Worm (Caenorhabditis elegans) whole organism, mixed stage, embryonic: ENCODE data around the gene ZK1098.2.

Source experiments
- M03D4.4 ChIP-seq: sonication (generic microtip); optimal IDR thresholded peaks from 2 replicates; lab custom pipeline; 2017; ENCODE audit warnings: mild to moderate bottlenecking, missing genetic modification characterization, missing compliant biosample characterization
- bed-3 ChIP-seq: fragments of 200-800 bp; sonication (Bioruptor generic); optimal IDR thresholded peaks from 3 replicates; lab custom pipeline; 2018; ENCODE audit warnings: mild to moderate bottlenecking, missing genetic modification characterization, moderate library complexity, missing compliant biosample characterization
- blmp-1 ChIP-seq: fragments of 150-350 bp; optimal IDR thresholded peaks from 2 replicates; lab custom pipeline; 2014; ENCODE audit warnings: missing biosample characterization, missing genetic modification characterization
- ceh-39 ChIP-seq: fragments of 150-350 bp; optimal IDR thresholded peaks from 2 replicates; lab custom pipeline; 2014; ENCODE audit warnings: missing biosample characterization, missing genetic modification characterization
- ceh-43 ChIP-seq: fragments of 200-800 bp; sonication (Bioruptor generic); optimal IDR thresholded peaks from 2 replicates; lab custom pipeline; 2018; ENCODE audit warnings: mild to moderate bottlenecking, missing genetic modification characterization, moderate library complexity, missing compliant biosample characterization
- ceh-83 ChIP-seq: fragments of 200-800 bp; sonication (Bioruptor generic); optimal IDR thresholded peaks from 2 replicates; lab custom pipeline; 2018; ENCODE audit warnings: mild to moderate bottlenecking, missing genetic modification characterization, missing compliant biosample characterization
- ces-1 ChIP-seq: fragments of 150-350 bp; optimal IDR thresholded peaks from 2 replicates; lab custom pipeline; 2014; ENCODE audit warnings: missing biosample characterization, missing genetic modification reagents, missing genetic modification characterization
- cnd-1 ChIP-seq: fragments of 200-800 bp; sonication (Bioruptor generic); optimal IDR thresholded peaks from 2 replicates; lab custom pipeline; 2018; ENCODE audit warnings: mild to moderate bottlenecking, missing genetic modification characterization, missing compliant biosample characterization
- drap-1 ChIP-seq: fragments of 200-800 bp; sonication (Bioruptor generic); optimal IDR thresholded peaks from 3 replicates; lab custom pipeline; 2018; ENCODE audit warnings: mild to moderate bottlenecking, missing genetic modification characterization, missing compliant biosample characterization
- elt-1 ChIP-seq: sonication (generic microtip); optimal IDR thresholded peaks from 2 replicates; lab custom pipeline; 2017; ENCODE audit warnings: missing genetic modification characterization, mild to moderate bottlenecking, missing compliant biosample characterization, antibody characterized with exemption, moderate library complexity, borderline replicate concordance; ENCODE audit not compliant: insufficient read depth
- elt-3 ChIP-seq: fragments of 150-350 bp; optimal IDR thresholded peaks from 2 replicates; lab custom pipeline; 2014; ENCODE audit warnings: missing biosample characterization, missing genetic modification characterization
- flh-1 ChIP-seq: fragments of 200-800 bp; sonication (Bioruptor generic); optimal IDR thresholded peaks from 2 replicates; lab custom pipeline; 2018; ENCODE audit warnings: mild to moderate bottlenecking, missing genetic modification characterization, moderate library complexity, missing compliant biosample characterization
- ham-2 ChIP-seq: fragments of 200-800 bp; sonication (Bioruptor generic); optimal IDR thresholded peaks from 2 replicates; lab custom pipeline; 2018; ENCODE audit warnings: mild to moderate bottlenecking, missing genetic modification characterization, missing compliant biosample characterization
- hlh-1 ChIP-seq: fragments of 150-350 bp; optimal IDR thresholded peaks from 2 replicates; lab custom pipeline; 2014; ENCODE audit warnings: missing biosample characterization, missing genetic modification reagents, missing genetic modification characterization
- lin-32 ChIP-seq: fragments of 200-800 bp; sonication (Bioruptor generic); optimal IDR thresholded peaks from 2 replicates; lab custom pipeline; 2018; ENCODE audit warnings: mild to moderate bottlenecking, missing genetic modification characterization, missing compliant biosample characterization
- lsy-2 ChIP-seq: fragments of 150-350 bp; optimal IDR thresholded peaks from 2 replicates; lab custom pipeline; 2014; ENCODE audit warnings: missing biosample characterization, missing genetic modification characterization
- mab-5 ChIP-seq: fragments of 150-350 bp; optimal IDR thresholded peaks from 2 replicates; lab custom pipeline; 2014; ENCODE audit warnings: missing biosample characterization, missing genetic modification characterization
- mep-1 ChIP-seq: fragments of 150-350 bp; optimal IDR thresholded peaks from 2 replicates; lab custom pipeline; 2017; ENCODE audit warnings: missing biosample characterization, missing genetic modification reagents, missing genetic modification characterization, inconsistent platforms
- mls-2 ChIP-seq: sonication (generic microtip); optimal IDR thresholded peaks from 2 replicates; lab custom pipeline; 2016; ENCODE audit warnings: mild to moderate bottlenecking, missing genetic modification characterization, moderate library complexity, missing compliant biosample characterization
- nhr-12 ChIP-seq: fragments of 150-350 bp; optimal IDR thresholded peaks from 2 replicates; lab custom pipeline; 2014; ENCODE audit warnings: missing biosample characterization, missing genetic modification characterization
- nhr-237 ChIP-seq: fragments of 150-350 bp; optimal IDR thresholded peaks from 2 replicates; lab custom pipeline; 2014; ENCODE audit warnings: missing biosample characterization, missing genetic modification characterization
- nhr-28 ChIP-seq: fragments of 150-350 bp; optimal IDR thresholded peaks from 2 replicates; lab custom pipeline; 2014; ENCODE audit warnings: missing biosample characterization, missing genetic modification characterization
- nhr-76 ChIP-seq: sonication (generic microtip); optimal IDR thresholded peaks from 2 replicates; lab custom pipeline; 2017; ENCODE audit warnings: missing biosample characterization, missing genetic modification characterization
- pha-4 ChIP-seq: fragments of 150-350 bp; optimal IDR thresholded peaks from 2 replicates; lab custom pipeline; 2018; ENCODE audit warnings: missing biosample characterization, missing genetic modification reagents, missing genetic modification characterization
- snpc-4 ChIP-seq: fragments of 150-350 bp; optimal IDR thresholded peaks from 2 replicates; lab custom pipeline; 2014; ENCODE audit warnings: missing biosample characterization, missing genetic modification characterization
- unc-120 ChIP-seq: sonication (generic microtip); optimal IDR thresholded peaks from 2 replicates; lab custom pipeline; 2017; ENCODE audit warnings: missing genetic modification characterization, missing compliant biosample characterization; ENCODE audit not compliant: poor library complexity, severe bottlenecking
- unc-39 ChIP-seq: fragments of 150-350 bp; optimal IDR thresholded peaks from 2 replicates; lab custom pipeline; 2014; ENCODE audit warnings: missing biosample characterization, missing genetic modification characterization
- zip-8 ChIP-seq: fragments of 150-350 bp; optimal IDR thresholded peaks from 2 replicates; lab custom pipeline; 2014; ENCODE audit warnings: missing biosample characterization, missing genetic modification characterization
- ztf-11 ChIP-seq: fragments of 150-350 bp; optimal IDR thresholded peaks from 2 replicates; lab custom pipeline; 2014; ENCODE audit warnings: missing biosample characterization, missing genetic modification characterization

The ZK1098.2 gene

ce11 chrIII:9523581-9523980 lies 5.4 kb upstream of the ZK1098.2 start, which contains the start of gene mrps-23:
mrps-23 (minus strand) TSS chrIII:9523672.
- peak; percentile 13 for TF ChIP-seq ceh-83 (GFP tag; lab: Kevin White, UChicago)
- peak; percentile 36 for TF ChIP-seq lsy-2 (tag; lab: Kevin White, UChicago)
- no peak for TF ChIP-seq cnd-1 (tag; lab: Kevin White, UChicago)
- TF ChIP-seq flh-1 (GFP tag; lab: Kevin White, UChicago): no peak
- no peak for TF ChIP-seq elt-1
- no peak for TF ChIP-seq nhr-76 (tag; lab: Kevin White, UChicago)
- TF ChIP-seq mep-1: peak; percentile 16
- no peak for TF ChIP-seq M03D4.4 (tag; lab: Kevin White, UChicago)
- no peak for TF ChIP-seq zip-8 (tag; lab: Kevin White, UChicago)
- no peak for TF ChIP-seq blmp-1 (tag; lab: Kevin White, UChicago)

- TF ChIP-seq nhr-12 (tag; lab: Kevin White, UChicago) (no peak), elt-1 (no peak), ztf-11 (tag; lab: Kevin White, UChicago) (no peak), unc-39 (tag; lab: Kevin White, UChicago) (no peak), nhr-28 (no peak), snpc-4 (no peak), mls-2 (tag; lab: Kevin White, UChicago) (no peak), ces-1 (no peak), ceh-43 (GFP tag; lab: Kevin White, UChicago) (no peak), pha-4 (tag; lab: Kevin White, UChicago) (no peak), zip-8 (tag; lab: Kevin White, UChicago) (no peak), bed-3 (GFP tag; lab: Kevin White, UChicago) (no peak), mep-1 (no peak), blmp-1 (tag; lab: Kevin White, UChicago) (no peak), lin-32 (GFP tag; lab: Kevin White, UChicago) (no peak), cnd-1 (tag; lab: Kevin White, UChicago) (no peak), M03D4.4 (tag; lab: Kevin White, UChicago) (no peak), nhr-237 (tag; lab: Kevin White, UChicago) (no peak), hlh-1 (tag; lab: Kevin White, UChicago) (no peak), flh-1 (GFP tag; lab: Kevin White, UChicago) (no peak)
These were observed 3.7 kb upstream of the ZK1098.2 start, which contains the start of gene trpp-3 for ce11 chrIII:9525252-9525651. trpp-3 (plus strand) TSS chrIII:9525552.

DNA sequence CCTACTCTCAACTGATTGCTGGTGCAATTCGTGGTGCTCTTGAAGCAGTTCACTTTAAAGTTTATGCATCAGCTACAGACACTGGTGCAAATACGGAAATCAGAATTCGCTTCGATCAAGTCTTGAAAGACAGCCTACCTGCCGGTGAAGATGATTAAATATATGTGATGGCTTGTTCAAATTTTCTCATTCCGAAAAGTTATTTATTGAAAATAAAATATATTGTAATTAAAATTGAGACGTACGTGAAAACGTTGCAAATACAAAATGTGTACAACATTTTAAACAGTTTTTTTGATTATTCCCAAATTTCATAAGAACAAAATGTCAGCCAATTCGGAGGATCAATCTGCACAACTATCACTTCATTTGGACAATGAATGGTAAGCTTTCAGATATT lies 2.1 kb upstream of the ZK1098.2 start, which contains the start of gene ZK1098.6:
ZK1098.6 (plus strand) TSS at position 301 of the 400 bp plus-strand sequence.
- TF ChIP-seq hlh-1 (tag; lab: Kevin White, UChicago) (no peak), unc-39 (tag; lab: Kevin White, UChicago) (no peak), drap-1 (GFP tag; lab: Kevin White, UChicago) (no peak), mab-5 (tag; lab: Kevin White, UChicago) (no peak), bed-3 (GFP tag; lab: Kevin White, UChicago) (no peak), nhr-237 (tag; lab: Kevin White, UChicago) (no peak), mls-2 (tag; lab: Kevin White, UChicago) (no peak), lsy-2 (tag; lab: Kevin White, UChicago) (no peak), unc-120 (no peak), ham-2 (GFP tag; lab: Kevin White, UChicago) (no peak)

- peak; percentile 65 for TF ChIP-seq ces-1
- TF ChIP-seq ceh-39 (tag; lab: Kevin White, UChicago): peak; percentile 73
- TF ChIP-seq lsy-2 (tag; lab: Kevin White, UChicago): no peak
These were observed 9.7 kb downstream of the ZK1098.2 start, which contains the start of gene ZK1098.3 for ce11 chrIII:9538655-9539155. ZK1098.3 (minus strand) TSS chrIII:9538705.

ce11 chrIII:9542280-9542679 lies 13.3 kb downstream of the ZK1098.2 start, which contains the start of gene mut-7:
mut-7 (minus strand) TSS chrIII:9542380.
- TF ChIP-seq ceh-83 (GFP tag; lab: Kevin White, UChicago): no peak
- TF ChIP-seq blmp-1 (tag; lab: Kevin White, UChicago): no peak
- TF ChIP-seq elt-3 (tag; lab: Kevin White, UChicago): no peak
- no peak for TF ChIP-seq flh-1 (GFP tag; lab: Kevin White, UChicago)
- TF ChIP-seq mls-2 (tag; lab: Kevin White, UChicago): no peak
- no peak for TF ChIP-seq nhr-76 (tag; lab: Kevin White, UChicago)
- no peak for TF ChIP-seq zip-8 (tag; lab: Kevin White, UChicago)
- TF ChIP-seq ceh-43 (GFP tag; lab: Kevin White, UChicago): no peak
- TF ChIP-seq hlh-1 (tag; lab: Kevin White, UChicago): no peak
